Worm (Caenorhabditis elegans) whole organism, early embryonic: ENCODE data around the gene clec-148.

Experiments used
- B0310.2 ChIP-seq: sonication (generic microtip); optimal IDR thresholded peaks from 2 replicates; lab custom pipeline; 2016; ENCODE audit warnings: mild to moderate bottlenecking, missing genetic modification characterization, missing compliant biosample characterization
- F13C5.2 ChIP-seq: sonication (generic microtip); optimal IDR thresholded peaks from 2 replicates; lab custom pipeline; 2017; ENCODE audit warnings: mild to moderate bottlenecking, missing genetic modification characterization, inconsistent platforms, missing compliant biosample characterization
- aly-1 ChIP-seq: sonication (generic microtip); optimal IDR thresholded peaks from 2 replicates; lab custom pipeline; 2016; ENCODE audit warnings: missing genetic modification characterization, missing compliant biosample characterization
- ama-1 ChIP-seq: fragments of 150-350 bp; optimal IDR thresholded peaks from 2 replicates; lab custom pipeline; 2014
- ceh-13 ChIP-seq: fragments of 200-800 bp; sonication (Bioruptor generic); optimal IDR thresholded peaks from 2 replicates; lab custom pipeline; 2018; ENCODE audit warnings: mild to moderate bottlenecking, missing genetic modification characterization, missing compliant biosample characterization
- ceh-36 ChIP-seq: sonication (generic microtip); optimal IDR thresholded peaks from 2 replicates; lab custom pipeline; 2016; ENCODE audit warnings: missing genetic modification characterization, inconsistent platforms, missing compliant biosample characterization
- ets-7 ChIP-seq: sonication (generic microtip); optimal IDR thresholded peaks from 2 replicates; lab custom pipeline; 2016; ENCODE audit warnings: missing genotype, missing genetic modification characterization, missing compliant biosample characterization
- flt-1 ChIP-seq: fragments of 200-800 bp; sonication (Bioruptor generic); IDR thresholded peaks from 2 replicates; pipeline ENCODE4 v1.3.6; 2022; ENCODE audit warnings: missing genetic modification characterization, missing compliant biosample characterization
- hmbx-1 ChIP-seq: sonication (generic microtip); optimal IDR thresholded peaks from 2 replicates; lab custom pipeline; 2016; ENCODE audit warnings: mild to moderate bottlenecking, missing genetic modification characterization, missing compliant biosample characterization
- hmg-4 ChIP-seq: fragments of 200-800 bp; sonication (Bioruptor generic); optimal IDR thresholded peaks from 2 replicates; lab custom pipeline; 2018; ENCODE audit warnings: mild to moderate bottlenecking, missing genetic modification characterization, missing compliant biosample characterization
- hnd-1 ChIP-seq: sonication (generic microtip); optimal IDR thresholded peaks from 2 replicates; lab custom pipeline; 2016; ENCODE audit warnings: missing genetic modification characterization, missing compliant biosample characterization
- pes-1 ChIP-seq: fragments of 200-800 bp; sonication (Bioruptor generic); IDR thresholded peaks from 2 replicates; pipeline ENCODE4 v1.3.6; 2022; ENCODE audit warnings: missing genetic modification reagents, missing genetic modification characterization, missing compliant biosample characterization
- scrt-1 ChIP-seq: fragments of 200-800 bp; sonication (Bioruptor generic); IDR thresholded peaks from 2 replicates; pipeline ENCODE4 v1.3.6; 2022; ENCODE audit warnings: missing genetic modification characterization, missing compliant biosample characterization
- sea-1 ChIP-seq: fragments of 200-800 bp; sonication (Bioruptor generic); conservative IDR thresholded peaks from 2 replicates; pipeline ENCODE4 v1.3.6; 2022; ENCODE audit warnings: missing genetic modification characterization, missing compliant biosample characterization
- tbx-11 ChIP-seq: fragments of 200-800 bp; sonication (Bioruptor generic); IDR thresholded peaks from 2 replicates; pipeline ENCODE4 v1.3.6; 2022; ENCODE audit warnings: missing genetic modification characterization, missing compliant biosample characterization
- tbx-37 ChIP-seq: fragments of 200-800 bp; sonication (Bioruptor generic); conservative IDR thresholded peaks from 2 replicates; pipeline ENCODE4 v1.3.6; 2022; ENCODE audit warnings: missing genetic modification reagents, missing genetic modification characterization, missing compliant biosample characterization
- tra-4 ChIP-seq: sonication (generic microtip); optimal IDR thresholded peaks from 2 replicates; lab custom pipeline; 2017; ENCODE audit warnings: missing genetic modification characterization, missing compliant biosample characterization

Gene clec-148

DNA sequence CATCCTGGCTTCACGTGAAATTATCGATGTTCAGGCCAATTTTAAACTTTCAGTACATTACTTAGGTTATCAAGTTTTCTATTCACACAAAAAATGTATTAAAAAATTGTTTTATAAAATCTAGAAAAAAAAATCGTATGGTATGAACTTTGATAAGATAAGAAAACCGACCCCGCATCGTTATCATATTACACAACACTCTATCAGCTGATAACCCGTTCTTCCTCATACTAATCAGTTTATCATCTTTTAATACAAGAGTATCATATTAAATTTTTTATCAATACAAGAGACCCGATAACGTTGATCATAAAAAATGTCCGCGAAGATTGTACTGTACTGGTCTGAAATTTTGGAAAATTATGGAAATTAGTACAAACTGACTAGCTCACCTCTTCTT, 21.5 kb downstream of the clec-148 start:
- TF ChIP-seq hmg-4 (GFP tag; lab: Kevin White, UChicago): no peak
- TF ChIP-seq F13C5.2: no peak
- no peak for TF ChIP-seq hmbx-1
- no peak for TF ChIP-seq B0310.2 (tag; lab: Kevin White, UChicago)
- no peak for TF ChIP-seq tbx-11
- no peak for TF ChIP-seq pes-1 (GFP tag; lab: Robert Waterston, UW)
- TF ChIP-seq ama-1 (lab: Kevin White, UChicago): no peak
- no peak for TF ChIP-seq tbx-37 (GFP tag; lab: Robert Waterston, UW)
- no peak for TF ChIP-seq hnd-1 (tag; lab: Kevin White, UChicago)
- TF ChIP-seq scrt-1 (GFP tag; lab: Robert Waterston, UW): no peak
- TF ChIP-seq ceh-36 (tag; lab: Kevin White, UChicago): no peak
- TF ChIP-seq flt-1: no peak
- TF ChIP-seq tra-4 (tag; lab: Kevin White, UChicago): no peak
- TF ChIP-seq sea-1 (GFP tag; lab: Robert Waterston, UW): no peak

DNA sequence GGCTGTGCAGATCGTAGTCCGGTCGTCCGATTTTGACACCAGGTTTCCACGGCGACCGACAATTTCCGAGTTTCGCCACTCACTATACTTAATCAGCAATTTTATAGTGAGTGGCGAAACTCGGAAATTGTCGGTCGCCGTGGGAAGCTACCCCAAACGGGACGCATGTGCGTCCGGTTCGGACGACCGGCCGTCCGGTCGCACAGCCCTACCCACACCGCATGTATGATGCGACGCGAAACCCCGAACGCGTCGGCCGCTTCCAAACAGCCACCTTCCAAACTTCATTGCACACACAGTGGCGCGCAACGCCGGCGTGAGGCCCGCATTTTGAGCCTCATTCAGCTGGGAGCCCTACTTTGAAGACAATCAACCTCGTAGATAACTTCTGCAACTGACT, 24.5 kb downstream of the clec-148 start:
- no peak for TF ChIP-seq scrt-1 (GFP tag; lab: Robert Waterston, UW)
- TF ChIP-seq flt-1: no peak
- no peak for TF ChIP-seq hmbx-1
- TF ChIP-seq aly-1 (tag; lab: Kevin White, UChicago): no peak
- no peak for TF ChIP-seq sea-1 (GFP tag; lab: Robert Waterston, UW)
- no peak for TF ChIP-seq hmg-4 (GFP tag; lab: Kevin White, UChicago)
- TF ChIP-seq tra-4 (tag; lab: Kevin White, UChicago): no peak
- TF ChIP-seq B0310.2 (tag; lab: Kevin White, UChicago): no peak
- TF ChIP-seq ama-1 (lab: Kevin White, UChicago): no peak
- no peak for TF ChIP-seq ceh-36 (tag; lab: Kevin White, UChicago)
- no peak for TF ChIP-seq tbx-11
- TF ChIP-seq hnd-1 (tag; lab: Kevin White, UChicago): no peak

DNA sequence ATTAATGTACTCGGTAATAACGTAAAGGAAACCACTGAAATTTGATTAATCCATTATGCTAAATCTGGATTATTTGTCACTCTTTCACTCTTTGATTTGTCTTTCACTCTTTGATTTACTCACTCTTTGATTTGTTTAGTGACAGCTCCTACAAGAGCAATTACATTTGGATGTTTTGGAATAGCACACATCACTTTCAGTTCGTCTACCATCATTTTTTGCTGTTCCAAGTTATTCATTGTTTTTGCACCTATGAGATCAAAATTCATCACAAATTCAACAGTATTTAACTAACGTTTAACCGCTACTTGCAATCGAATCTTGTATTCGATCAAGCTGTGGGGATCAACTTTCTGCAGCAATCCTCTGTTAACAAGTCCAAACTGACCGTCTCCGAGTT, 26.5 kb downstream of the clec-148 start:
- TF ChIP-seq ceh-13 (GFP tag; lab: Kevin White, UChicago) (no peak), aly-1 (tag; lab: Kevin White, UChicago) (no peak), hnd-1 (tag; lab: Kevin White, UChicago) (no peak)

DNA sequence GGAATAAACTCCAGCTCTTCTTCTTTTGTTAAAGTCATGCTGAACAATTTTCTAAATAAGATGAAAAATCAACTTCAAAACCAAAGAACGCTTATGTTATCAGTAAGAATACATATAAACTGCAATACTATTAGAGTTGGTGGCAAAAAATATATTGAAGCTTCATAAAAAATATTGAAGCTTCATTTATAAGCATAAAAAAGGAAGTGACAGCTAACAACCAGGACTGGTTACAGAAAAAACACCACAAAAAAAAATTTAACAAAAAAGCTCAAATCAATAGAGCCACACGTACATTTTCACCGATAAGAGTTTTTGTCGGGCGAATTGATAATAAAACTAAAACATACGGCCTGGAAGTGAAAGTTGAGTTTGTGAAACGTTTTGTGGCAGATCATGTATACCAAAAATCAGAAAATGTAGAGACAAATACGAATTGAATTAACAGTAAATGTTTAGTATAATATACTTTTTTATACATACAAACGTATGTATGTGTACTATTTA, 28.0 kb downstream of the clec-148 start, which contains the start of gene sqst-5:
TSS of gene sqst-5 (minus strand) at position 51 of the 507 bp plus-strand sequence.
- no peak for TF ChIP-seq tbx-37 (GFP tag; lab: Robert Waterston, UW)
- no peak for TF ChIP-seq hmbx-1
- TF ChIP-seq ets-7 (tag; lab: Kevin White, UChicago): no peak
- no peak for TF ChIP-seq sea-1 (GFP tag; lab: Robert Waterston, UW)
- TF ChIP-seq ama-1 (lab: Kevin White, UChicago): no peak
- TF ChIP-seq pes-1 (GFP tag; lab: Robert Waterston, UW): no peak
- no peak for TF ChIP-seq hnd-1 (tag; lab: Kevin White, UChicago)
- no peak for TF ChIP-seq tra-4 (tag; lab: Kevin White, UChicago)
- TF ChIP-seq hmg-4 (GFP tag; lab: Kevin White, UChicago): no peak
- no peak for TF ChIP-seq aly-1 (tag; lab: Kevin White, UChicago)
- no peak for TF ChIP-seq ceh-13 (GFP tag; lab: Kevin White, UChicago)
- no peak for TF ChIP-seq tbx-11
- TF ChIP-seq flt-1: no peak
- no peak for TF ChIP-seq B0310.2 (tag; lab: Kevin White, UChicago)
- TF ChIP-seq ceh-36 (tag; lab: Kevin White, UChicago): no peak

DNA sequence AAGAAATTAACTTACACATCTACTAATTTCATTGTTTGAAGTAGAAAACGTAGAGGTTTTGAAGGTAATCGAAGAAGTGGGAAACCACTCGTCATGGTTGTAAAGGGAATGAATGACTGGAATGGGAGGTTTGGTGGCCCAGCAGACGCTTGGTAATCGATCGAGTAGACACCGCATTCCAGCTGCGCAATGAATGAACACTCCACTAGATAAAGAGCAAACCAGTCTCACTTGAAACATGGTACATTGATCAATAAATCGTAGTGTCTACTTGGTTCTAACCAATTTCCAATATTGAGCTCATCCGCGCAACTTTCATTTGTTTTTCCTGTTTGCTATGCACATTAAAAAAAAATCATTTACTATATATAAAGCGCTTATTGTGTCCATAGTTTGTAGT, 29.3 kb downstream of the clec-148 start, which contains the start of gene fbxb-84:
TSS of gene fbxb-84 (minus strand) at position 101 of the 400 bp plus-strand sequence.
- TF ChIP-seq hnd-1 (tag; lab: Kevin White, UChicago) (no peak), tbx-11 (no peak), hmg-4 (GFP tag; lab: Kevin White, UChicago) (no peak), scrt-1 (GFP tag; lab: Robert Waterston, UW) (no peak), B0310.2 (tag; lab: Kevin White, UChicago) (no peak), aly-1 (tag; lab: Kevin White, UChicago) (no peak), F13C5.2 (no peak), pes-1 (GFP tag; lab: Robert Waterston, UW) (no peak), tbx-37 (GFP tag; lab: Robert Waterston, UW) (no peak), flt-1 (no peak), ets-7 (tag; lab: Kevin White, UChicago) (no peak), hmbx-1 (no peak), sea-1 (GFP tag; lab: Robert Waterston, UW) (no peak), ama-1 (lab: Kevin White, UChicago) (no peak), ceh-13 (GFP tag; lab: Kevin White, UChicago) (no peak), ceh-36 (tag; lab: Kevin White, UChicago) (no peak), tra-4 (tag; lab: Kevin White, UChicago) (no peak)

DNA sequence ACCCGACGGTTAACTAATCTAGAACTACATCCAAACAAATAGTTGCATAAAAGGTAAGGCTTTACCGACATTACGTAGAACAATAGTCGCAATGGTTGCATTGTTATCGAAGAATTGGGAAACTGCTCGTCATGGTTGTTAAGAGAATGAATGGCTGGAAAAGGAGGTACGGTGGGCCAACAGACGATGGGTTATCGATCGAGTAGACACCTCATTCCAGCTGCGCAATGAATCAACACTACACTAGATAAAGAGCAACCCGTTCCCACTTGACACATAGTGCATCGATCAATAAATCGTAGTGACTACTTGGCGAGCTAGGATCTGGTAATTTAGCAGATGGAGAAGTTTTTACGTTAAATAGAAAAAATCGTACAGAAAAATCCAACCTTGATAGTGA, 30.6 kb downstream of the clec-148 start, which contains the start of the genes T17A3.12 and fbxb-83:
TSS of gene T17A3.12 (minus strand) at position 101 of the 400 bp plus-strand sequence.
TSS of gene fbxb-83 (minus strand) at position 134 of the 400 bp plus-strand sequence.
- TF ChIP-seq ama-1 (lab: Kevin White, UChicago) (no peak), sea-1 (GFP tag; lab: Robert Waterston, UW) (no peak), hmg-4 (GFP tag; lab: Kevin White, UChicago) (no peak)

DNA sequence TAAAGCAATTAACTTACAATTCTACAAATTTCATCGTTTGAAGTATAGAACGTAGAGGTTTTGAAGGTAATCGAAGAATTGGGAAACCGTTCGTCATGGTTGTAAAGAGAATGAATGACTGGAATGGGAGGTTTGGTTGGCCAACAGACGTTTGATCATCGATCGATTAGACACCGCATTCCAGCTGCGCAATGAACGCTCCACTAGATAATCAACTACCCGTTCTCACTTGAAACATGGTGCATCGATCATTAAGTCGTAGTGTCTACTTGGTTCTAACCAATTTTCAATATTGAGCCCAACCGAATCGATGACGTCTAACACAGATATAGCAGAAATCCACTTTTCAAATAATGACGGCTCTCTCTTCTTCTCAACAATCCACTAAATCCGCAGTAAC, 32.5 kb downstream of the clec-148 start, which contains the start of gene fbxb-82:
TSS of gene fbxb-82 (minus strand) at position 101 of the 400 bp plus-strand sequence.
- no peak for TF ChIP-seq ceh-36 (tag; lab: Kevin White, UChicago)
- no peak for TF ChIP-seq flt-1
- TF ChIP-seq ceh-13 (GFP tag; lab: Kevin White, UChicago): no peak
- TF ChIP-seq tbx-37 (GFP tag; lab: Robert Waterston, UW): no peak
- no peak for TF ChIP-seq hnd-1 (tag; lab: Kevin White, UChicago)
